Fruit fly (Drosophila melanogaster) Kc167 (cell line): ENCODE measurements around the gene mRpS33.

Experiments
- Myc ChIP-seq: fragments of >200 bp; optimal IDR thresholded peaks from 2 replicates; lab custom pipeline; 2017; ENCODE audit warnings: missing external identifiers
- Sin3A ChIP-seq: fragments of >200 bp; optimal IDR thresholded peaks from 2 replicates; lab custom pipeline; 2018; ENCODE audit warnings: missing external identifiers
- psq ChIP-seq: fragments of >200 bp; optimal IDR thresholded peaks from 2 replicates; lab custom pipeline; 2017; ENCODE audit warnings: missing external identifiers
- ttk ChIP-seq: sonication (Bioruptor generic); optimal IDR thresholded peaks from 2 replicates; lab custom pipeline; 2017; ENCODE audit warnings: missing external identifiers

- no peak for TF ChIP-seq Myc (lab: Kevin White, UChicago)
- TF ChIP-seq Sin3A (lab: Kevin White, UChicago), result no peak
- no peak for TF ChIP-seq ttk (lab: Kevin White, UChicago)
- no peak for TF ChIP-seq psq (lab: Kevin White, UChicago)
Measured at dm6 chr3R:16472301-16472700, 35.9 kb upstream of the mRpS33 start, which contains the start of gene Gyc89Da.
